Worm (Caenorhabditis elegans) whole organism, L1 larva: ENCODE results near the gene str-85.

Source experiments
- fkh-10 ChIP-seq: sonication (generic microtip); optimal IDR thresholded peaks from 2 replicates; lab custom pipeline; 2017; ENCODE audit warnings: missing biosample characterization, missing genetic modification reagents, missing genetic modification characterization
- lir-3 ChIP-seq: sonication (generic microtip); optimal IDR thresholded peaks from 2 replicates; lab custom pipeline; 2016; ENCODE audit warnings: mild to moderate bottlenecking, missing genetic modification characterization, moderate library complexity, missing compliant biosample characterization; ENCODE audit not compliant: poor library complexity
- tlp-1 ChIP-seq: fragments of 150-350 bp; optimal IDR thresholded peaks from 2 replicates; lab custom pipeline; 2014; ENCODE audit warnings: missing biosample characterization, missing genetic modification characterization

ce11 chrV:8994272-8994671 lies 8.6 kb upstream of the str-85 start:
- TF ChIP-seq lir-3 (tag; lab: Kevin White, UChicago) (no peak), tlp-1 (tag; lab: Kevin White, UChicago) (no peak), fkh-10 (no peak)
